Fruit fly (Drosophila melanogaster) whole organism, embryonic: Measurements from ENCODE around the gene sr.
A peak's percentile ranks its signal among the peaks of the same experiment; 100 is the strongest.

ENCODE experiments used
- Antp ChIP-seq: fragments of 200-800 bp; sonication (Bioruptor generic); optimal IDR thresholded peaks from 3 replicates; lab custom pipeline; 2016; ENCODE audit warnings: missing biosample characterization, missing genetic modification characterization
- Asciz ChIP-seq: fragments of 200-800 bp; sonication (Bioruptor generic); optimal IDR thresholded peaks from 2 replicates; lab custom pipeline; 2017; ENCODE audit warnings: missing biosample characterization, mild to moderate bottlenecking, missing genetic modification characterization, missing genetic modification reagents
- Atf6 ChIP-seq: fragments of 200-800 bp; sonication (Bioruptor generic); IDR thresholded peaks from 2 replicates; pipeline ENCODE4 v1.3.6; 2022; ENCODE audit warnings: missing biosample characterization, missing genetic modification characterization
- Bteb2 ChIP-seq: fragments of 200-800 bp; sonication (Bioruptor generic); optimal IDR thresholded peaks from 2 replicates; lab custom pipeline; 2016; ENCODE audit warnings: missing biosample characterization, missing genetic modification characterization
- CG10267 ChIP-seq: fragments of 200-800 bp; sonication (Bioruptor generic); optimal IDR thresholded peaks from 2 replicates; lab custom pipeline; 2018; ENCODE audit warnings: missing biosample characterization, mild to moderate bottlenecking, missing genetic modification characterization, moderate library complexity
- CG10462 ChIP-seq: fragments of 200-800 bp; sonication (Bioruptor generic); optimal IDR thresholded peaks from 2 replicates; lab custom pipeline; 2016; ENCODE audit warnings: missing biosample characterization, missing genetic modification characterization
- CG14441 ChIP-seq: fragments of 200-800 bp; sonication (Bioruptor generic); IDR thresholded peaks from 2 replicates; pipeline ENCODE4 v1.3.6; 2022; ENCODE audit warnings: missing biosample characterization, missing genetic modification characterization
- CG14860 ChIP-seq: fragments of 200-800 bp; sonication (Bioruptor generic); IDR thresholded peaks from 3 replicates; pipeline ENCODE4 v1.3.6; 2022; ENCODE audit warnings: missing biosample characterization, missing genetic modification characterization; ENCODE audit not compliant: partially characterized antibody
- CG1529 ChIP-seq: fragments of 200-800 bp; sonication (Bioruptor generic); optimal IDR thresholded peaks from 3 replicates; lab custom pipeline; 2018; ENCODE audit warnings: missing biosample characterization, missing genetic modification characterization
- CG17359 ChIP-seq: fragments of 200-800 bp; sonication (Bioruptor generic); optimal IDR thresholded peaks from 3 replicates; lab custom pipeline; 2018; ENCODE audit warnings: missing biosample characterization, mild to moderate bottlenecking, missing genetic modification characterization, moderate library complexity
- CG17829 ChIP-seq: fragments of 200-800 bp; optimal IDR thresholded peaks from 2 replicates; lab custom pipeline; 2019; ENCODE audit warnings: missing biosample characterization, mild to moderate bottlenecking, missing genetic modification characterization, moderate library complexity
- CG2116 ChIP-seq: fragments of 200-800 bp; sonication (Bioruptor generic); optimal IDR thresholded peaks from 3 replicates; lab custom pipeline; 2018; ENCODE audit warnings: missing biosample characterization, mild to moderate bottlenecking, missing genetic modification characterization
- CG2889 ChIP-seq: fragments of 200-800 bp; sonication (Bioruptor generic); IDR thresholded peaks from 3 replicates; pipeline ENCODE4 v1.3.6; 2022; ENCODE audit warnings: missing biosample characterization, missing genetic modification characterization
- CG32772 ChIP-seq: fragments of 200-800 bp; sonication (Bioruptor generic); IDR thresholded peaks from 2 replicates; pipeline ENCODE4 v1.3.6; 2022; ENCODE audit warnings: missing biosample characterization, missing genetic modification characterization
- CG3847 ChIP-seq: fragments of 200-800 bp; sonication (Bioruptor generic); IDR thresholded peaks from 2 replicates; pipeline ENCODE4 v1.3.6; 2022; ENCODE audit warnings: missing biosample characterization, missing genetic modification characterization
- CG4360 ChIP-seq: fragments of 200-800 bp; sonication (Bioruptor generic); IDR thresholded peaks from 2 replicates; pipeline ENCODE4 v1.3.6; 2022; ENCODE audit warnings: missing biosample characterization, missing genetic modification characterization
- CG6791 ChIP-seq: fragments of 200-800 bp; sonication (Bioruptor generic); IDR thresholded peaks from 3 replicates; pipeline ENCODE4 v1.3.6; 2022; ENCODE audit warnings: missing biosample characterization, missing genetic modification characterization; ENCODE audit not compliant: partially characterized antibody
- CG7556 ChIP-seq: fragments of 200-800 bp; sonication (Bioruptor generic); optimal IDR thresholded peaks from 2 replicates; lab custom pipeline; 2017; ENCODE audit warnings: missing biosample characterization, mild to moderate bottlenecking, missing genetic modification characterization
- CG8290 ChIP-seq, 3 experiments: fragments of 200-800 bp; sonication (Bioruptor generic); optimal IDR thresholded peaks; 2 replicates each; lab custom pipeline; 2016 to 2019; ENCODE audit warnings: missing biosample characterization in 3 of 3, missing genetic modification characterization in 3 of 3, mild to moderate bottlenecking in 2 of 3, moderate library complexity in 1 of 3
- CG9215 ChIP-seq: fragments of 200-800 bp; sonication (Bioruptor generic); IDR thresholded peaks from 2 replicates; pipeline ENCODE4 v1.3.6; 2022; ENCODE audit warnings: missing biosample characterization, missing genetic modification characterization
- D19A ChIP-seq: fragments of 200-800 bp; optimal IDR thresholded peaks from 3 replicates; lab custom pipeline; 2019; ENCODE audit warnings: missing biosample characterization, mild to moderate bottlenecking, missing genetic modification characterization, moderate library complexity
- Dbx ChIP-seq: fragments of 200-800 bp; sonication (Bioruptor generic); IDR thresholded peaks from 3 replicates; pipeline ENCODE4 v1.3.6; 2022; ENCODE audit warnings: missing biosample characterization, missing genetic modification characterization
- Dip2 ChIP-seq: fragments of 200-800 bp; sonication (Bioruptor generic); IDR thresholded peaks from 2 replicates; pipeline ENCODE4 v1.3.6; 2022; ENCODE audit warnings: missing biosample characterization, missing genetic modification characterization
- Dp ChIP-seq: fragments of 200-800 bp; sonication (Bioruptor generic); optimal IDR thresholded peaks from 2 replicates; lab custom pipeline; 2018; ENCODE audit warnings: missing biosample characterization, mild to moderate bottlenecking, missing genetic modification characterization, moderate library complexity
- E2f1 ChIP-seq: fragments of 200-800 bp; sonication (Bioruptor generic); IDR thresholded peaks from 2 replicates; pipeline ENCODE4 v1.3.6; 2022; ENCODE audit warnings: missing biosample characterization, missing genetic modification characterization
- Elba2 ChIP-seq: fragments of 200-800 bp; sonication (Bioruptor generic); optimal IDR thresholded peaks from 3 replicates; lab custom pipeline; 2016; ENCODE audit warnings: missing biosample characterization, missing genetic modification characterization
- Ets65A ChIP-seq: fragments of 200-800 bp; sonication (Bioruptor generic); peaks from one replicate; lab custom pipeline; 2016; ENCODE audit warnings: missing biosample characterization, missing genetic modification characterization
- HmgZ ChIP-seq: fragments of 200-800 bp; sonication (Bioruptor generic); optimal IDR thresholded peaks from 2 replicates; lab custom pipeline; 2018; ENCODE audit warnings: missing biosample characterization, mild to moderate bottlenecking, missing genetic modification characterization
- Mes4 ChIP-seq: fragments of 200-800 bp; sonication (Bioruptor generic); optimal IDR thresholded peaks from 2 replicates; lab custom pipeline; 2016; ENCODE audit warnings: missing biosample characterization, missing genetic modification characterization
- Oaz ChIP-seq: fragments of 200-800 bp; sonication (Bioruptor generic); IDR thresholded peaks from 2 replicates; pipeline ENCODE4 v1.3.6; 2022; ENCODE audit warnings: missing biosample characterization, missing genetic modification characterization
- Sox102F ChIP-seq: fragments of 200-800 bp; sonication (Bioruptor generic); optimal IDR thresholded peaks from 2 replicates; lab custom pipeline; 2018; ENCODE audit warnings: missing biosample characterization, mild to moderate bottlenecking, missing genetic modification characterization, moderate library complexity
- Spps ChIP-seq: fragments of 200-800 bp; sonication (Bioruptor generic); optimal IDR thresholded peaks from 2 replicates; lab custom pipeline; 2018; ENCODE audit warnings: missing biosample characterization, mild to moderate bottlenecking, missing genetic modification characterization
- Sry-δ ChIP-seq: fragments of 200-800 bp; sonication (Bioruptor generic); optimal IDR thresholded peaks from 2 replicates; lab custom pipeline; 2016; ENCODE audit warnings: missing biosample characterization, missing genetic modification characterization
- abd-A ChIP-seq: fragments of 200-800 bp; sonication (Bioruptor generic); optimal IDR thresholded peaks from 3 replicates; lab custom pipeline; 2019; ENCODE audit warnings: missing biosample characterization, mild to moderate bottlenecking, missing genetic modification characterization, moderate library complexity
- ara ChIP-seq: fragments of 200-800 bp; sonication (Bioruptor generic); IDR thresholded peaks from 2 replicates; pipeline ENCODE4 v1.3.6; 2022; ENCODE audit warnings: missing biosample characterization, missing genetic modification characterization
- grau ChIP-seq: fragments of 200-800 bp; optimal IDR thresholded peaks from 3 replicates; lab custom pipeline; 2019; ENCODE audit warnings: missing biosample characterization, mild to moderate bottlenecking, missing genetic modification characterization, moderate library complexity
- hkb ChIP-seq, 2 experiments: fragments of 200-800 bp in 1 of 2; fragments of >200 bp in 1 of 2; sonication (Bioruptor generic) in 1 of 2; IDR thresholded peaks in 1 of 2; optimal IDR thresholded peaks in 1 of 2; 2 replicates each; pipeline versions ENCODE4 v1.3.6 to Lab custom; 2017 to 2022; ENCODE audit warnings: missing biosample characterization in 1 of 2, missing genetic modification characterization in 1 of 2
- insv ChIP-seq, 2 experiments: fragments of 200-800 bp; sonication (Bioruptor generic); optimal IDR thresholded peaks; 3 replicates each; lab custom pipeline; 2016 to 2018; ENCODE audit warnings: missing biosample characterization in 2 of 2, missing genetic modification characterization in 2 of 2
- lab ChIP-seq: fragments of 200-800 bp; sonication (Bioruptor generic); optimal IDR thresholded peaks from 3 replicates; lab custom pipeline; 2017; ENCODE audit warnings: missing biosample characterization, missing genetic modification characterization, mild to moderate bottlenecking, moderate library complexity, missing genetic modification reagents
- lbe ChIP-seq: fragments of 200-800 bp; sonication (Bioruptor generic); optimal IDR thresholded peaks from 2 replicates; lab custom pipeline; 2016; ENCODE audit warnings: missing biosample characterization, mild to moderate bottlenecking, missing genetic modification characterization
- mam ChIP-seq: fragments of 200-800 bp; sonication (Bioruptor generic); optimal IDR thresholded peaks from 3 replicates; lab custom pipeline; 2016; ENCODE audit warnings: missing biosample characterization, missing genetic modification characterization
- nerfin-2 ChIP-seq: fragments of 200-800 bp; sonication (Bioruptor generic); IDR thresholded peaks from 2 replicates; pipeline ENCODE4 v1.3.6; 2022; ENCODE audit warnings: missing biosample characterization, missing genetic modification characterization; ENCODE audit not compliant: partially characterized antibody
- pfk ChIP-seq: fragments of 200-800 bp; sonication (Bioruptor generic); optimal IDR thresholded peaks from 2 replicates; lab custom pipeline; 2018; ENCODE audit warnings: missing biosample characterization, mild to moderate bottlenecking, missing genetic modification characterization, moderate library complexity
- phol ChIP-seq: fragments of 200-800 bp; sonication (Bioruptor generic); optimal IDR thresholded peaks from 3 replicates; lab custom pipeline; 2018; ENCODE audit warnings: missing biosample characterization, mild to moderate bottlenecking, missing genetic modification characterization, moderate library complexity
- pnt ChIP-seq: fragments of 200-800 bp; sonication (Bioruptor generic); optimal IDR thresholded peaks from 3 replicates; lab custom pipeline; 2016; ENCODE audit warnings: missing biosample characterization, missing genetic modification characterization
- salm ChIP-seq: fragments of 200-800 bp; sonication (Bioruptor generic); optimal IDR thresholded peaks from 2 replicates; lab custom pipeline; 2018; ENCODE audit warnings: missing biosample characterization, mild to moderate bottlenecking, missing genetic modification characterization
- scrt ChIP-seq: fragments of 200-800 bp; sonication (Bioruptor generic); optimal IDR thresholded peaks from 2 replicates; lab custom pipeline; 2018; ENCODE audit warnings: missing biosample characterization, mild to moderate bottlenecking, missing genetic modification characterization, moderate library complexity

The sr gene

DNA sequence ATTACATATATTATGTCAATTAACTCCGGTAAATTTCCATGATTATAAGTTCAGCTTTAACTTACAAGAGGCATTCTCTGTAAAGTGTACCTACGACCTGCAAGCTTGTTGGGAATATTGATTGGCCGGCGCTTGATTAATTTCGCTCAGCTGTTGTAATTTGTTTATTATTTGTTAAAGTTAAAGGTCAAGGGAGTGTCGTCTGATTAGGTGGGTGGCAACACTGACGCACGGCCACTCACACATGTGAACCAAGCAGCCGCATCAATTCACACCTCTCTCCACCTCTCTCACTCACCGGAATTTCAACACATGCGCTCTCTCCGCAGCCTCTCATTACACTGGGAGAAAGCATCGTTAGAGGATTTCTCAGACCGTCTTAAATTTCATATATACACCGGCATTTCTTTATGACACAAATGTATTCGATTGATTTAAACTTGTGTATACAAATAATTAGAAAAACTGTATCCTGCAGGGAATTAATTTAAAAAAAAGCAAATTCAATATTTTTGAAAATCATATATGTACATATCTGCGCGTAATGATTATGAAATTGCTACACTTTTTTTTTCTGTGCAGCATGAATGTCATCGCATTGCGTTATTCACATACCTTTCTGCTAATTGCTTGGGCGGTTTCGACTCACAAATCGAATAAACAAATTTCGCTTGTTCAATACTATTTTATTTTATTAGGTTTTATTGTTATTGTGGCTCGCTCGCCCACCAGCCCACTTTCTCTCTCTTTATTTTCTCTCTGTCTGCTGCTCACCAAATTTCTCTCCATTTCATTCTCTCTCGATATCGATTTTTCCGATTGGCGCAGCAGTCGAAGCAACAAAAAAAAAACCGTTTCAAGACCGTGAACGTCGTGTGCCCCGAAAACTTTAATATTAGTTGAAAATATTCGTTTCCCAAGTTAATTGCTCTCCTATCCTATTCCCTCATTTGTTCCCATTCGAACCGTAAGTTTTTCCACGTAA, 81.7 kb downstream of the sr start (continued):
- TF ChIP-seq phol (tag; lab: Kevin White, UChicago) (peak; percentile 96), CG17829 (tag; lab: Kevin White, UChicago) (peak; percentile 92), Asciz (peak; percentile 95), mam (GFP tag; lab: Kevin White, UChicago) (peak; percentile 91), CG10267 (tag; lab: Kevin White, UChicago) (peak; percentile 89), ara (GFP tag; lab: Robert Waterston, UW) (peak; percentile 81), Sox102F (GFP tag; lab: Kevin White, UChicago) (peak; percentile 96), D19A (tag; lab: Kevin White, UChicago) (peak; percentile 92), CG4360 (GFP tag; lab: Robert Waterston, UW) (peak; percentile 16), Oaz (peak; percentile 77), CG17359 (peak; percentile 95), pnt (GFP tag; lab: Kevin White, UChicago) (peak; percentile 71), CG10462 (peak; percentile 93), salm (tag; lab: Kevin White, UChicago) (peak; percentile 91), grau (tag; lab: Kevin White, UChicago) (peak; percentile 94), CG7556 (GFP tag; lab: Kevin White, UChicago) (peak; percentile 97), Sry-δ (GFP tag; lab: Kevin White, UChicago) (peak; percentile 55), lbe (GFP tag; lab: Kevin White, UChicago) (no peak), abd-A (tag; lab: Kevin White, UChicago) (no peak), nerfin-2 (GFP tag; lab: Robert Waterston, UW) (no peak), E2f1 (GFP tag; lab: Robert Waterston, UW) (peak; percentile 86), CG32772 (peak; percentile 89), Dip2 (GFP tag; lab: Robert Waterston, UW) (peak; percentile 40; the same call in 1 of the 2 replicates), CG1529 (GFP tag; lab: Kevin White, UChicago) (peak; percentile 91), CG2116 (peak; percentile 75), Antp (GFP tag; lab: Kevin White, UChicago) (peak; percentile 83), scrt (GFP tag; lab: Kevin White, UChicago) (peak; percentile 89), CG14860 (no peak), insv (GFP tag; optimal IDR thresholded peaks at IDR 0.05; lab: Kevin White, UChicago) (peak; percentile 14 to 69), Dbx (peak; percentile 83), CG6791 (GFP tag; lab: Robert Waterston, UW) (no peak), Dp (GFP tag; lab: Kevin White, UChicago) (peak; percentile 16), Elba2 (GFP tag; lab: Kevin White, UChicago) (peak; percentile 66), lab (GFP tag; lab: Kevin White, UChicago) (peak; percentile 95), CG3847 (peak; percentile 87), Atf6 (GFP tag; lab: Robert Waterston, UW) (peak; percentile 89), CG8290 (GFP tag; optimal IDR thresholded peaks at IDR 0.05; lab: Kevin White, UChicago) (peak; percentile 71), CG8290 (tag; optimal IDR thresholded peaks at IDR 0.05; lab: Kevin White, UChicago) (peak in 1 of 2 experiments; percentile 67), CG9215 (peak; percentile 87), CG14441 (GFP tag; lab: Robert Waterston, UW) (peak; percentile 87), pfk (GFP tag; lab: Kevin White, UChicago) (peak; percentile 6), Mes4 (GFP tag; lab: Kevin White, UChicago) (peak; percentile 90), Bteb2 (GFP tag; lab: Kevin White, UChicago) (peak; percentile 89), Ets65A (GFP tag; lab: Kevin White, UChicago) (peak; percentile 98), hkb (optimal IDR thresholded peaks at IDR 0.05; lab: Kevin White, UChicago) (no peak), hkb (GFP tag; IDR thresholded peaks at IDR 0.05; lab: Robert Waterston, UW) (peak; percentile 90), CG2889 (peak; percentile 71; the same call in 2 of the 3 replicates), HmgZ (tag; lab: Kevin White, UChicago) (peak; percentile 92), Spps (tag; lab: Kevin White, UChicago) (peak; percentile 82)
